Worm (Caenorhabditis elegans) whole organism, midembryonic: Measurements from ENCODE around the gene C26B9.5.

Experiments used
- klf-2 ChIP-seq: fragments of 200-800 bp; sonication (Bioruptor generic); conservative IDR thresholded peaks from 2 replicates; pipeline ENCODE4 v1.3.6; 2022; ENCODE audit warnings: missing genetic modification reagents, missing genetic modification characterization, missing compliant biosample characterization
- med-1 ChIP-seq: sonication (generic microtip); optimal IDR thresholded peaks from 2 replicates; lab custom pipeline; 2017; ENCODE audit warnings: missing genetic modification characterization, mild to moderate bottlenecking, missing compliant biosample characterization, antibody characterized with exemption, missing genetic modification reagents; ENCODE audit not compliant: insufficient read depth
- ztf-23 ChIP-seq: fragments of 200-800 bp; sonication (Bioruptor generic); IDR thresholded peaks from 2 replicates; pipeline ENCODE4 v1.3.6; 2022; ENCODE audit warnings: missing genetic modification reagents, missing genetic modification characterization, missing compliant biosample characterization

ce11 chrX:5311174-5311573 is 18.1 kb upstream of the C26B9.5 start:
- TF ChIP-seq ztf-23 (GFP tag; lab: Robert Waterston, UW) (no peak), med-1 (GFP tag; lab: Kevin White, UChicago) (no peak), klf-2 (no peak)
